Worm (Caenorhabditis elegans) whole organism, midembryonic: ENCODE measurements around the gene C50F4.8.

Experiments
- T22C8.4 ChIP-seq: fragments of 200-800 bp; sonication (Bioruptor generic); IDR thresholded peaks from 2 replicates; pipeline ENCODE4 v1.3.6; 2022; ENCODE audit warnings: missing genetic modification characterization, missing compliant biosample characterization
- cog-1 ChIP-seq: sonication (generic microtip); optimal IDR thresholded peaks from 2 replicates; lab custom pipeline; 2016; ENCODE audit warnings: missing genetic modification characterization, missing compliant biosample characterization
- flt-1 ChIP-seq: fragments of 200-800 bp; sonication (Bioruptor generic); IDR thresholded peaks from 2 replicates; pipeline ENCODE4 v1.3.6; 2022; ENCODE audit warnings: missing genetic modification characterization, missing compliant biosample characterization
- klf-2 ChIP-seq: fragments of 200-800 bp; sonication (Bioruptor generic); conservative IDR thresholded peaks from 2 replicates; pipeline ENCODE4 v1.3.6; 2022; ENCODE audit warnings: missing genetic modification reagents, missing genetic modification characterization, missing compliant biosample characterization
- med-1 ChIP-seq: sonication (generic microtip); optimal IDR thresholded peaks from 2 replicates; lab custom pipeline; 2017; ENCODE audit warnings: missing genetic modification characterization, mild to moderate bottlenecking, missing compliant biosample characterization, antibody characterized with exemption, missing genetic modification reagents; ENCODE audit not compliant: insufficient read depth
- ref-1 ChIP-seq: fragments of 200-800 bp; sonication (Bioruptor generic); conservative IDR thresholded peaks from 2 replicates; pipeline ENCODE4 v1.3.6; 2022; ENCODE audit warnings: missing genetic modification reagents, missing genetic modification characterization, missing compliant biosample characterization
- tab-1 ChIP-seq: fragments of 200-800 bp; sonication (Bioruptor generic); IDR thresholded peaks from 2 replicates; pipeline ENCODE4 v1.3.6; 2022; ENCODE audit warnings: missing genetic modification characterization, missing compliant biosample characterization
- ztf-23 ChIP-seq: fragments of 200-800 bp; sonication (Bioruptor generic); IDR thresholded peaks from 2 replicates; pipeline ENCODE4 v1.3.6; 2022; ENCODE audit warnings: missing genetic modification reagents, missing genetic modification characterization, missing compliant biosample characterization
- ztf-29 ChIP-seq: fragments of 200-800 bp; sonication (Bioruptor generic); IDR thresholded peaks from 2 replicates; pipeline ENCODE4 v1.3.6; 2022; ENCODE audit warnings: missing genetic modification reagents, missing genetic modification characterization, missing compliant biosample characterization

DNA sequence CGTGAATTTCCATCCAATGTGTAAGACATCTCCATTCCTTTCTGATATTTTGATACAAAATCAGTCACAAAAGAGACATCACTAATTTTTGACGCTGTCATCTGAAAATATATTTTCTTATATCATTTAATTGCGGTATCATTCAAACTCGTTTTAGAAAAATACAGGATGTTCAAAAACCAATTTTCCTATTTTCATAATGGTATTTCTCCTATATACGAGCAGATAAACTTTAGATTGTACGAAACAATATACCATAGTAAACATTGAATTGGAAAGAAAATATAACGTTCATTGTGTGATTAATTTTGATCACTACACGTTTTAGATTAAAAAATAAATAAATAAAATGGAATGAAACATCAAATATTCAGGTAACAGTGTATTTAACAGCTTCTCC, 22.8 kb upstream of the C50F4.8 start, which contains the start of gene C50F4.16:
- TF ChIP-seq cog-1 (tag; lab: Kevin White, UChicago) (no peak), tab-1 (GFP tag; lab: Robert Waterston, UW) (no peak), flt-1 (no peak), med-1 (GFP tag; lab: Kevin White, UChicago) (no peak), ztf-29 (GFP tag; lab: Robert Waterston, UW) (no peak), ref-1 (no peak), ztf-23 (GFP tag; lab: Robert Waterston, UW) (no peak), klf-2 (no peak), T22C8.4 (GFP tag; lab: Robert Waterston, UW) (no peak)
